Worm (Caenorhabditis elegans): ENCODE data around the gene nhr-239.

Gene nhr-239

ce11 chrIII:2596984-2597454, 35.5 kb downstream of the nhr-239 start, which contains the start of gene apb-1 (continued):
- peak; percentile 56; the same call in 1 of the 2 replicates for TF ChIP-seq lir-1 (GFP tag; conservative IDR thresholded peaks at IDR 0.05)
- peak; percentile 88 for TF ChIP-seq lin-54 (GFP tag; optimal IDR thresholded peaks at IDR 0.05)
- TF ChIP-seq lin-26 (GFP tag; IDR thresholded peaks at IDR 0.05), result no peak
- TF ChIP-seq Y79H2A.3 (GFP tag; conservative IDR thresholded peaks at IDR 0.05), result no peak
- TF ChIP-seq ceh-58 (GFP tag; IDR thresholded peaks at IDR 0.05), result no peak
- no peak for TF ChIP-seq dox-1 (GFP tag; IDR thresholded peaks at IDR 0.05)
- no peak for TF ChIP-seq F55B11.4 (tag; optimal IDR thresholded peaks at IDR 0.05; ENCODE audit: borderline replicate concordance, insufficient read depth)
- no peak for TF ChIP-seq F39B2.1 (GFP tag; IDR thresholded peaks at IDR 0.05)
- TF ChIP-seq lin-40 (tag; optimal IDR thresholded peaks at IDR 0.05), result peak; percentile 95
- TF ChIP-seq snpc-1.1 (tag; optimal IDR thresholded peaks at IDR 0.05; ENCODE audit: insufficient read depth), result no peak
- TF ChIP-seq sdz-38 (tag; optimal IDR thresholded peaks at IDR 0.05), result no peak
- TF ChIP-seq gei-17 (GFP tag; optimal IDR thresholded peaks at IDR 0.05), result peak; percentile 78
- TF ChIP-seq nhr-179 (tag; optimal IDR thresholded peaks at IDR 0.05), result no peak
- TF ChIP-seq ceh-27 (GFP tag; optimal IDR thresholded peaks at IDR 0.05), result no peak
- TF ChIP-seq Y53G8AR.9 (GFP tag; conservative IDR thresholded peaks at IDR 0.05), result peak; percentile 94
- TF ChIP-seq nfya-2 (GFP tag; IDR thresholded peaks at IDR 0.05), result no peak
- TF ChIP-seq nhr-120 (GFP tag; IDR thresholded peaks at IDR 0.05), result no peak
- TF ChIP-seq efl-1 (GFP tag; optimal IDR thresholded peaks at IDR 0.05), result peak; percentile 50
- TF ChIP-seq Y67H2A.10 (GFP tag; conservative IDR thresholded peaks at IDR 0.05), result 0 out of 2 replicates have a peak, but pooled peaks have one; percentile 6
- TF ChIP-seq T26A5.8 (tag; optimal IDR thresholded peaks at IDR 0.05), result no peak
- no peak for TF ChIP-seq ceh-79 (tag; optimal IDR thresholded peaks at IDR 0.05)
- no peak for TF ChIP-seq unc-62 (GFP tag; optimal IDR thresholded peaks at IDR 0.05)
- TF ChIP-seq ceh-100 (GFP tag; IDR thresholded peaks at IDR 0.05), result peak; percentile 69
- TF ChIP-seq F37B4.10 (GFP tag; IDR thresholded peaks at IDR 0.05), result no peak
- TF ChIP-seq bed-2 (GFP tag; IDR thresholded peaks at IDR 0.05), result no peak
- TF ChIP-seq ceh-40 (GFP tag; IDR thresholded peaks at IDR 0.05), result no peak
- TF ChIP-seq lsy-27 (tag; optimal IDR thresholded peaks at IDR 0.05; ENCODE audit: borderline replicate concordance, insufficient read depth), result no peak
- TF ChIP-seq ztf-3 (GFP tag; optimal IDR thresholded peaks at IDR 0.05), result no peak
- peak; percentile 20 for TF ChIP-seq ama-1 (optimal IDR thresholded peaks at IDR 0.05)
- TF ChIP-seq ama-1 (GFP tag; optimal IDR thresholded peaks at IDR 0.05), result peak in 1 of 2 experiments; percentile 58
- no peak for TF ChIP-seq hlh-12 (tag; optimal IDR thresholded peaks at IDR 0.05)
- TF ChIP-seq rcor-1 (GFP tag; IDR thresholded peaks at IDR 0.05), result peak; percentile 92
- TF ChIP-seq B0019.2 (GFP tag; conservative IDR thresholded peaks at IDR 0.05), result no peak
- no peak for TF ChIP-seq F49E8.2 (tag; optimal IDR thresholded peaks at IDR 0.05; ENCODE audit: insufficient read depth)
- peak; percentile 77 for TF ChIP-seq xnd-1 (tag; optimal IDR thresholded peaks at IDR 0.05)
- TF ChIP-seq sptf-2 (GFP tag; optimal IDR thresholded peaks at IDR 0.05), result no peak
- no peak for TF ChIP-seq fkh-3 (tag; optimal IDR thresholded peaks at IDR 0.05)
- TF ChIP-seq zfh-2 (GFP tag; conservative IDR thresholded peaks at IDR 0.05), result no peak
- no peak for TF ChIP-seq ets-4 (GFP tag; optimal IDR thresholded peaks at IDR 0.05)
- TF ChIP-seq aptf-2 (GFP tag; conservative IDR thresholded peaks at IDR 0.05), result no peak
- TF ChIP-seq lag-1 (GFP tag; IDR thresholded peaks at IDR 0.05), result no peak
- no peak for TF ChIP-seq B0261.1 (tag; optimal IDR thresholded peaks at IDR 0.05)
- TF ChIP-seq let-607 (tag; optimal IDR thresholded peaks at IDR 0.05), result peak in 1 of 2 experiments; percentile 73
- TF ChIP-seq sea-2 (GFP tag; IDR thresholded peaks at IDR 0.05), result 0 out of 2 replicates have a peak, but pooled peaks have one; percentile 39
- 0 out of 2 replicates have a peak, but pooled peaks have one; percentile 61 for TF ChIP-seq Y95B8A.8 (GFP tag; IDR thresholded peaks at IDR 0.05)
- TF ChIP-seq F57C9.4 (tag; optimal IDR thresholded peaks at IDR 0.05), result no peak
- peak; percentile 69 for TF ChIP-seq D2030.7 (GFP tag; IDR thresholded peaks at IDR 0.05)
- TF ChIP-seq K12H6.12 (tag; optimal IDR thresholded peaks at IDR 0.05), result peak; percentile 77
- peak; percentile 79 for TF ChIP-seq tlf-1 (GFP tag; optimal IDR thresholded peaks at IDR 0.05)

Measured in whole organism, young adult.